Fruit fly (Drosophila melanogaster) whole organism, prepupa: ENCODE results near the gene CG43182.

Experiments
- Blimp-1 ChIP-seq: fragments of 200-800 bp; sonication (Bioruptor generic); optimal IDR thresholded peaks from 3 replicates; lab custom pipeline; 2017; ENCODE audit warnings: missing biosample characterization, missing genetic modification characterization, mild to moderate bottlenecking, moderate library complexity, missing genetic modification reagents
- CG10631 ChIP-seq: fragments of 200-800 bp; sonication (Bioruptor generic); optimal IDR thresholded peaks from 2 replicates; lab custom pipeline; 2016; ENCODE audit warnings: missing biosample characterization, missing genetic modification characterization
- CG10669 ChIP-seq: fragments of 200-800 bp; sonication (Bioruptor generic); optimal IDR thresholded peaks from 3 replicates; lab custom pipeline; 2018; ENCODE audit warnings: missing biosample characterization, mild to moderate bottlenecking, missing genetic modification characterization, moderate library complexity
- CG11902 ChIP-seq: fragments of 200-800 bp; sonication (Bioruptor generic); optimal IDR thresholded peaks from 3 replicates; lab custom pipeline; 2016; ENCODE audit warnings: missing biosample characterization, missing genetic modification characterization
- CG15336 ChIP-seq: fragments of 200-800 bp; sonication (Bioruptor generic); IDR thresholded peaks from 2 replicates; pipeline ENCODE4 v1.3.6; 2022; ENCODE audit warnings: missing biosample characterization, missing genetic modification characterization
- CG3032 ChIP-seq: fragments of 200-800 bp; optimal IDR thresholded peaks from 2 replicates; lab custom pipeline; 2019; ENCODE audit warnings: missing biosample characterization, mild to moderate bottlenecking, missing genetic modification characterization, moderate library complexity
- CG32006 ChIP-seq: fragments of 200-800 bp; sonication (Bioruptor generic); optimal IDR thresholded peaks from 3 replicates; lab custom pipeline; 2017; ENCODE audit warnings: missing biosample characterization, mild to moderate bottlenecking, missing genetic modification characterization
- CG34406 ChIP-seq: fragments of 200-800 bp; sonication (Bioruptor generic); optimal IDR thresholded peaks from 3 replicates; lab custom pipeline; 2016; ENCODE audit warnings: missing biosample characterization, missing genetic modification characterization
- CG3919 ChIP-seq: fragments of 200-800 bp; sonication (Bioruptor generic); optimal IDR thresholded peaks from 3 replicates; lab custom pipeline; 2016; ENCODE audit warnings: missing biosample characterization, missing genetic modification characterization
- CG6163 ChIP-seq: fragments of 200-800 bp; sonication (Bioruptor generic); IDR thresholded peaks from 3 replicates; pipeline ENCODE4 v1.3.6; 2022; ENCODE audit warnings: missing biosample characterization, missing genetic modification characterization
- CG6276 ChIP-seq: fragments of 200-800 bp; sonication (Bioruptor generic); optimal IDR thresholded peaks from 2 replicates; lab custom pipeline; 2017; ENCODE audit warnings: missing biosample characterization, mild to moderate bottlenecking, missing genetic modification characterization
- CG6792 ChIP-seq: fragments of 200-800 bp; sonication (Bioruptor generic); optimal IDR thresholded peaks from 3 replicates; lab custom pipeline; 2016; ENCODE audit warnings: missing biosample characterization, missing genetic modification characterization
- CG6808 ChIP-seq: fragments of 200-800 bp; sonication (Bioruptor generic); optimal IDR thresholded peaks from 3 replicates; lab custom pipeline; 2017; ENCODE audit warnings: missing biosample characterization, missing genetic modification characterization, mild to moderate bottlenecking, moderate library complexity, missing genetic modification reagents
- CG6854 ChIP-seq: fragments of 200-800 bp; sonication (Bioruptor generic); optimal IDR thresholded peaks from 2 replicates; lab custom pipeline; 2017; ENCODE audit warnings: missing biosample characterization, mild to moderate bottlenecking, missing genetic modification characterization
- CG8119 ChIP-seq: fragments of 200-800 bp; sonication (Bioruptor generic); IDR thresholded peaks from 3 replicates; pipeline ENCODE4 v1.3.6; 2022; ENCODE audit warnings: missing biosample characterization, missing genetic modification characterization
- CG8319 ChIP-seq: fragments of 200-800 bp; sonication (Bioruptor generic); optimal IDR thresholded peaks from 3 replicates; lab custom pipeline; 2016; ENCODE audit warnings: missing biosample characterization, missing genetic modification characterization
- CG8632 ChIP-seq: fragments of 200-800 bp; sonication (Bioruptor generic); optimal IDR thresholded peaks from 3 replicates; lab custom pipeline; 2016; ENCODE audit warnings: missing biosample characterization, missing genetic modification characterization
- CG9139 ChIP-seq: fragments of 200-800 bp; sonication (Bioruptor generic); optimal IDR thresholded peaks from 3 replicates; lab custom pipeline; 2017; ENCODE audit warnings: missing biosample characterization, mild to moderate bottlenecking, missing genetic modification characterization
- Eip75B ChIP-seq: fragments of 200-800 bp; sonication (Bioruptor generic); optimal IDR thresholded peaks from 3 replicates; lab custom pipeline; 2016; ENCODE audit warnings: missing biosample characterization, missing genetic modification characterization
- Eip78C ChIP-seq: fragments of 200-800 bp; sonication (Bioruptor generic); peaks from one replicate; lab custom pipeline; 2016; ENCODE audit warnings: missing biosample characterization, missing genetic modification characterization
- Ets21C ChIP-seq: fragments of 200-800 bp; sonication (Bioruptor generic); optimal IDR thresholded peaks from 3 replicates; lab custom pipeline; 2016; ENCODE audit warnings: missing biosample characterization, missing genetic modification characterization
- Ets96B ChIP-seq: fragments of 200-800 bp; optimal IDR thresholded peaks from 2 replicates; lab custom pipeline; 2019; ENCODE audit warnings: missing biosample characterization, mild to moderate bottlenecking, missing genetic modification characterization, moderate library complexity
- Gug ChIP-seq: fragments of 200-800 bp; sonication (Bioruptor generic); IDR thresholded peaks from 2 replicates; pipeline ENCODE4 v1.3.6; 2022; ENCODE audit warnings: missing biosample characterization, missing genetic modification characterization
- Hr38 ChIP-seq: sonication (Bioruptor generic); optimal IDR thresholded peaks from 2 replicates; lab custom pipeline; 2016; ENCODE audit warnings: missing biosample characterization, missing genetic modification characterization
- Hr39 ChIP-seq: fragments of 200-800 bp; sonication (Bioruptor generic); optimal IDR thresholded peaks from 2 replicates; lab custom pipeline; 2016; ENCODE audit warnings: missing biosample characterization, missing genetic modification characterization
- Hr4 ChIP-seq: fragments of 200-800 bp; sonication (Bioruptor generic); optimal IDR thresholded peaks from 3 replicates; lab custom pipeline; 2016; ENCODE audit warnings: missing biosample characterization, missing genetic modification characterization
- Met ChIP-seq: fragments of 200-800 bp; sonication (Bioruptor generic); optimal IDR thresholded peaks from 3 replicates; lab custom pipeline; 2016; ENCODE audit warnings: missing biosample characterization, missing genetic modification characterization
- OdsH ChIP-seq: fragments of 200-800 bp; sonication (Bioruptor generic); optimal IDR thresholded peaks from 3 replicates; lab custom pipeline; 2016; ENCODE audit warnings: missing biosample characterization, missing genetic modification characterization
- Sox102F ChIP-seq: fragments of 200-800 bp; sonication (Bioruptor generic); optimal IDR thresholded peaks from 2 replicates; lab custom pipeline; 2016; ENCODE audit warnings: missing biosample characterization, mild to moderate bottlenecking, missing genetic modification characterization
- Sox14 ChIP-seq: fragments of 200-800 bp; sonication (Bioruptor generic); optimal IDR thresholded peaks from 3 replicates; lab custom pipeline; 2016; ENCODE audit warnings: missing biosample characterization, missing genetic modification characterization
- Sox15 ChIP-seq: fragments of 200-800 bp; sonication (Bioruptor generic); optimal IDR thresholded peaks from 3 replicates; lab custom pipeline; 2016; ENCODE audit warnings: missing biosample characterization, missing genetic modification characterization
- achi ChIP-seq: fragments of 200-800 bp; sonication (Bioruptor generic); optimal IDR thresholded peaks from 3 replicates; lab custom pipeline; 2016; ENCODE audit warnings: missing biosample characterization, missing genetic modification characterization
- dsx ChIP-seq: fragments of 200-800 bp; optimal IDR thresholded peaks from 3 replicates; lab custom pipeline; 2019; ENCODE audit warnings: missing biosample characterization, mild to moderate bottlenecking, missing genetic modification characterization, moderate library complexity; ENCODE audit not compliant: poor library complexity, severe bottlenecking
- eg ChIP-seq: fragments of 200-800 bp; sonication (Bioruptor generic); IDR thresholded peaks from 3 replicates; pipeline ENCODE4 v1.3.6; 2022; ENCODE audit warnings: missing biosample characterization, missing genetic modification characterization
- esn ChIP-seq: fragments of 200-800 bp; sonication (Bioruptor generic); optimal IDR thresholded peaks from 2 replicates; lab custom pipeline; 2016; ENCODE audit warnings: missing biosample characterization, mild to moderate bottlenecking, missing genetic modification characterization, moderate library complexity
- fkh ChIP-seq: fragments of 200-800 bp; sonication (Bioruptor generic); optimal IDR thresholded peaks from 3 replicates; lab custom pipeline; 2017; ENCODE audit warnings: missing biosample characterization, mild to moderate bottlenecking, missing genetic modification characterization, moderate library complexity
- lz ChIP-seq: fragments of 200-800 bp; sonication (Bioruptor generic); optimal IDR thresholded peaks from 3 replicates; lab custom pipeline; 2016; ENCODE audit warnings: missing biosample characterization, missing genetic modification characterization
- salr ChIP-seq, 2 experiments: fragments of 200-800 bp; sonication (Bioruptor generic); optimal IDR thresholded peaks; 3 replicates each; lab custom pipeline; 2016 to 2018; ENCODE audit warnings: missing biosample characterization in 2 of 2, missing genetic modification characterization in 2 of 2, mild to moderate bottlenecking in 1 of 2
- ss ChIP-seq, 2 experiments: fragments of 200-800 bp; sonication (Bioruptor generic); optimal IDR thresholded peaks; 2 replicates in 1 of 2; 3 replicates in 1 of 2; lab custom pipeline; 2017 to 2018; ENCODE audit warnings: mild to moderate bottlenecking in 2 of 2, missing biosample characterization in 2 of 2, missing genetic modification characterization in 2 of 2, moderate library complexity in 1 of 2
- svp ChIP-seq: fragments of 200-800 bp; sonication (Bioruptor generic); peaks from one replicate; lab custom pipeline; 2016; ENCODE audit warnings: missing biosample characterization, missing genetic modification characterization
- topi ChIP-seq: fragments of 200-800 bp; sonication (Bioruptor generic); optimal IDR thresholded peaks from 3 replicates; lab custom pipeline; 2016; ENCODE audit warnings: missing biosample characterization, missing genetic modification characterization
- vri ChIP-seq: fragments of 200-800 bp; sonication (Bioruptor generic); optimal IDR thresholded peaks from 3 replicates; lab custom pipeline; 2016; ENCODE audit warnings: missing biosample characterization, mild to moderate bottlenecking, missing genetic modification characterization

Gene CG43182

DNA sequence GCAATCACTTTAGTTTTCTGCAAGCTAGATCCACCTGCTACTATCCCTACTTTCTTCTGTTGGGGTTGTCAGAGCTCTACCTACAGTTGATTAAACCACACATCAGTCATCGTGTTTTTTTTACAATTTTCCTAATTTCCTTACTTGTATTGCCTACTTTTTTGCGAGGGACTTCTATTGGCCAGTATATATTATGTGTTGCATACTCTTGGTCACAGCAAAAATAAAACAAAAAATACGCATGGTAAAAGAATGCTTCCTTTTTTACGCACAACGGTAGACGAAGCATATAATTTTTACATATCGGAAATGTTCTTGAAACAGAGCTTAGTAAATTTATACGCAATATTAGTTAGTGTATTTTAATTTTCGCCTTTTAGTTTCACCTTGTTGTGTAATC is 8.6 kb downstream of the CG43182 start (continued):
- TF ChIP-seq Sox102F (GFP tag; lab: Kevin White, UChicago) (peak; percentile 8), CG11902 (GFP tag; lab: Kevin White, UChicago) (no peak), Hr4 (GFP tag; lab: Kevin White, UChicago) (no peak), Sox14 (GFP tag; lab: Kevin White, UChicago) (peak; percentile 19), Ets21C (GFP tag; lab: Kevin White, UChicago) (no peak), CG8119 (0 out of 3 replicates have a peak, but pooled peaks have one; percentile 39), CG10631 (peak; percentile 41), Gug (GFP tag; lab: Robert Waterston, UW) (peak; percentile 72), CG6276 (GFP tag; lab: Kevin White, UChicago) (peak; percentile 35), dsx (GFP tag; lab: Kevin White, UChicago) (peak; percentile 61), eg (peak; percentile 84)

DNA sequence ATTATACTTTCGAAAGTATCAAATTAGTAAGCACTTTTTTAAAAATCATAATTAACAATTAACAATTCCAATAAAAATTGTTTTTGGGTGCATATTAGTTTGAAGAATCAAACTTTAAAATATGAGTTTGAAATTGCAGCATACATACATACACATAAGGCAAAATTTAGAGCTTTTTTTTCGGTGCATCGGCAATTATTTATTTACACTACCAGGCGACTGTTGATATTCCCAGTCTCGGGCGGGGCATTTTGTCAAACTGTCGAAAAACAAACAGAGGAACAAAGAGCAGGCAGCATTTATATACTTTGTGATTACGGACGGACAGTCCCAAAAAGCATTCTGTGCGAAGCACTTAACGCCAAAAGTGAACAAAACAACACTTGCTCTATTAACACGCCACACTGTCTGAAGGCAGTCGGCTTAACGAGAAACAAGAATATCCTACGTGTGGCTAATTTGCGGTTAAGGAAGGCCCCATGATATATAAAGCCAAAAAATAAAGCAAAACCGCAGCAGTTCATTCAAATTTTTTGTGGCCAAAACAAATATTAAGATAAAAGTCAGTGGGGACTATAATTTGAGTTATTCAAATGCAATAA is 9.3 kb downstream of the CG43182 start:
- peak; percentile 8 for TF ChIP-seq Eip78C (GFP tag; lab: Kevin White, UChicago)
- TF ChIP-seq svp (GFP tag; lab: Kevin White, UChicago): peak; percentile 57
- peak; percentile 42 for TF ChIP-seq fkh (GFP tag; lab: Kevin White, UChicago)
- peak; percentile 12 for TF ChIP-seq esn (GFP tag; lab: Kevin White, UChicago)
- TF ChIP-seq Ets96B (tag; lab: Kevin White, UChicago): no peak

- TF ChIP-seq CG6276 (GFP tag; lab: Kevin White, UChicago): no peak
- TF ChIP-seq Ets96B (tag; lab: Kevin White, UChicago): peak; percentile 42
- TF ChIP-seq CG8632 (GFP tag; lab: Kevin White, UChicago): peak; percentile 54
- TF ChIP-seq Hr39 (GFP tag; lab: Kevin White, UChicago): no peak
- TF ChIP-seq CG34406 (GFP tag; lab: Kevin White, UChicago): peak; percentile 51
- TF ChIP-seq Blimp-1: no peak
- no peak for TF ChIP-seq Hr38 (GFP tag; lab: Kevin White, UChicago)
- TF ChIP-seq CG32006: peak; percentile 72
- TF ChIP-seq topi (GFP tag; lab: Kevin White, UChicago): no peak
- TF ChIP-seq Ets21C (GFP tag; lab: Kevin White, UChicago): no peak
- TF ChIP-seq CG11902 (GFP tag; lab: Kevin White, UChicago): no peak
- no peak for TF ChIP-seq salr (GFP tag; optimal IDR thresholded peaks at IDR 0.05; lab: Kevin White, UChicago)
- peak; percentile 62; the same call in 2 of the 3 replicates for TF ChIP-seq CG8119
- 0 out of 2 replicates have a peak, but pooled peaks have one; percentile 23 for TF ChIP-seq CG15336 (GFP tag; lab: Robert Waterston, UW)
- TF ChIP-seq CG10669: no peak
- peak; percentile 53 for TF ChIP-seq CG3032 (tag; lab: Kevin White, UChicago)
- TF ChIP-seq OdsH: peak; percentile 1
- peak; percentile 55 for TF ChIP-seq Eip78C (GFP tag; lab: Kevin White, UChicago)
- peak; percentile 28 for TF ChIP-seq achi (GFP tag; lab: Kevin White, UChicago)
- TF ChIP-seq CG6808 (GFP tag; lab: Kevin White, UChicago): no peak
- TF ChIP-seq dsx (GFP tag; lab: Kevin White, UChicago): peak; percentile 39
- TF ChIP-seq CG10631: no peak
- TF ChIP-seq vri: no peak
These were observed 11.1 kb downstream of the CG43182 start for dm6 chrX:364006-364405.

DNA sequence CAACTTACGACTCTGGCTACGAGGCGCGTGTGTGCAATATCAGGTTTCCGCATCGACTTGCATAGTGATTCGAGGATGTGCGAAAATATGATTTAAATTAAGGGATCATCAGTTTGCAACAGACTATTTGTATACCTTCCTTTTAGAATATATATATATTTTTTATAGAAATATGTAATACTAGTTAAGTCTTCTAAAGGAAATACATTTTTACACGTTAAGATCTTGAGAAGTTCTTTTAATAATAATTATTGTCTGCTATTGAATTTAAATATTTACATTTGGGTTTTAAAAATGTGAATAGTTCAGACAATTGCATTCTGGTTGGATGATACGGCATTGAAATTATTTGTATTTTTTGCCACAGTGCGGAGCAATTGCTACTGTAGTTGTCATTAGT is 14.0 kb downstream of the CG43182 start:
- no peak for TF ChIP-seq CG8319
- TF ChIP-seq CG8632 (GFP tag; lab: Kevin White, UChicago): peak; percentile 55
- peak; percentile 36 for TF ChIP-seq topi (GFP tag; lab: Kevin White, UChicago)
- TF ChIP-seq CG3032 (tag; lab: Kevin White, UChicago): peak; percentile 52
- TF ChIP-seq CG10631: peak; percentile 57
- peak; percentile 38 for TF ChIP-seq CG6792 (GFP tag; lab: Kevin White, UChicago)
- TF ChIP-seq salr (GFP tag; optimal IDR thresholded peaks at IDR 0.05; lab: Kevin White, UChicago): peak in 1 of 2 experiments; percentile 22
- TF ChIP-seq CG6808 (GFP tag; lab: Kevin White, UChicago): peak; percentile 42
- peak; percentile 26 for TF ChIP-seq Sox102F (GFP tag; lab: Kevin White, UChicago)
- no peak for TF ChIP-seq CG6854 (GFP tag; lab: Kevin White, UChicago)
- 0 out of 3 replicates have a peak, but pooled peaks have one; percentile 23 for TF ChIP-seq CG8119
- TF ChIP-seq CG10669: peak; percentile 23
- TF ChIP-seq CG6163: no peak
- TF ChIP-seq Met: peak; percentile 43
- TF ChIP-seq CG32006: peak; percentile 22
- peak; percentile 8 for TF ChIP-seq Sox15 (GFP tag; lab: Kevin White, UChicago)
- TF ChIP-seq CG9139 (GFP tag; lab: Kevin White, UChicago): no peak
- TF ChIP-seq CG3919 (GFP tag; lab: Kevin White, UChicago): peak; percentile 27
- peak; percentile 53 for TF ChIP-seq achi (GFP tag; lab: Kevin White, UChicago)
- TF ChIP-seq ss (GFP tag; optimal IDR thresholded peaks at IDR 0.05; lab: Kevin White, UChicago): peak in 1 of 2 experiments; percentile 47
- peak; percentile 6 for TF ChIP-seq Eip75B (GFP tag; lab: Kevin White, UChicago)
- TF ChIP-seq lz (GFP tag; lab: Kevin White, UChicago): no peak
- peak; percentile 34 for TF ChIP-seq esn (GFP tag; lab: Kevin White, UChicago)
- TF ChIP-seq svp (GFP tag; lab: Kevin White, UChicago): peak; percentile 61
